Worm (Caenorhabditis elegans): Measurements from ENCODE around the gene F09B12.3.

DNA sequence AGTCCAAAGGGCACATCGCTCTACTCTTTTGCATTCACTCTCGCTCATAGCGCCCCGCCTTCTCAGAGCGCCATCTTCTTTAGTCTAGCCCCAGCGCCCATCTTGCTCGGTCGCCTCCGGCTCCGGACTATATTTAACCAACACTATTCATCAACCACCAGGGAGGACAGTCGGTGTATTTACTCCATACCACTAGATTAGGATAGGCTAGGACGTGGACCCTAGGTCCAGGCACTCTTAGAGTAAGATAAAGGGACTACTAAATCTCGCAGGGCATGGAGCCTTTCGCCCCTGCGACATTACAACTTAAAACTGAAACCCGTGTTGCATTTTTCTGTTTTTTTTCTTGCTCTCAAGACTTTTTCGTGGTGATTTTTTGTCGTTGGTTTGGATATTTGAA is 50.2 kb downstream of the F09B12.3 start:
- TF ChIP-seq pha-4 (tag; optimal IDR thresholded peaks at IDR 0.05) (no peak), ZK185.1 (tag; optimal IDR thresholded peaks at IDR 0.05; ENCODE audit: poor library complexity, severe bottlenecking) (no peak), him-1 (tag; optimal IDR thresholded peaks at IDR 0.05) (no peak), ceh-100 (GFP tag; IDR thresholded peaks at IDR 0.05) (no peak), lsy-27 (tag; optimal IDR thresholded peaks at IDR 0.05; ENCODE audit: borderline replicate concordance, insufficient read depth) (no peak), zfh-2 (GFP tag; conservative IDR thresholded peaks at IDR 0.05) (no peak), efl-1 (GFP tag; optimal IDR thresholded peaks at IDR 0.05) (no peak)
